Fruit fly (Drosophila melanogaster): ENCODE results near the gene Pus1.

DNA sequence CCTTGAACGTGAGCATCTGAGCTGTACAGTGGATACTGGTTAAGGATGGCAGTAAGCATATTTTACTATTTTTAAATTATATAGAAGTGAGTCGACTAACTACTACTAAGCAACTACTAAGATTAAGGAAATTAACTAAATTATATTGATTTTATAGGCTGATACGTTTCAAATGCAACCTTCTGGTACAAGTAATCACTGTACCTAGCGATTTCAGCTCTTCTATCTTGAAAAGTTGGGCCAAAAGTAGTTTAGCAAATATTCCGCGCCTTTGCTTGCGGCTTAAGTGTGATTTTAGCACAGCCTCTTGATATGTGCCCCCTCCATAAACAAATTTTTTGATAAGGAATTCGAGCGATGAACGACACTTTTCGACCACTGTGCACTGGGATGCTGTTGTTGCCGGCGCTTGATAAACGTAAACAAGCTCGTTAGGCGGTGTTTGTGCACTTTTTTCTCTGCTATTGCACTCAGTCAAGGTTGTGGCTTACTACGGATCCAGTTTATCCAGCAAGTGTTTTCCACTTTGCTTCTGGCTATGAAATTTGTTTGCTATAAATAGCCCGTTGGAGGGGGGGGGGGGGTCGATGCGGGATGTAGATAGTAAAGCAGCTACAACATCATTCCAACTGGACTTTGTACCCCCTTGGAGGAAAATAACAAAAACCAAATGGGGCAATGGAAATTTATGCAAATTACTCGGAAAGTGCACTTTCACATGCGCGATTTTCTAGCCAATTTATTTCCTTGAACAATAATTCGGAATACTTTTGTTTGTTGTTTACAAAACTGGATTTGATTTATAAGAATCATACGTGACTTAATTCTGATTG is 36.0 kb downstream of the Pus1 start:
- no peak for TF ChIP-seq insv (optimal IDR thresholded peaks at IDR 0.05)
- TF ChIP-seq Myc (optimal IDR thresholded peaks at IDR 0.05) = no peak
- TF ChIP-seq h (optimal IDR thresholded peaks at IDR 0.05) = no peak
- TF ChIP-seq psq (optimal IDR thresholded peaks at IDR 0.05) = no peak
- no peak for TF ChIP-seq Sin3A (optimal IDR thresholded peaks at IDR 0.05)
- no peak for TF ChIP-seq ttk (optimal IDR thresholded peaks at IDR 0.05)
